Worm (Caenorhabditis elegans): Measurements from ENCODE around the gene parg-2.

Gene parg-2

ce11 chrIV:8758620-8759019 lies 43.7 kb upstream of the parg-2 start (continued):
- no peak for TF ChIP-seq php-3 (GFP tag; IDR thresholded peaks at IDR 0.05)
- TF ChIP-seq daf-12 (tag; optimal IDR thresholded peaks at IDR 0.05), result no peak
- TF ChIP-seq fkh-10 (GFP tag; optimal IDR thresholded peaks at IDR 0.05), result peak; percentile 34
- no peak for TF ChIP-seq gei-8 (GFP tag; optimal IDR thresholded peaks at IDR 0.05)
- no peak for TF ChIP-seq ama-1 (optimal IDR thresholded peaks at IDR 0.05)
- TF ChIP-seq unc-130 (GFP tag; optimal IDR thresholded peaks at IDR 0.05), result no peak
- TF ChIP-seq zag-1 (tag; optimal IDR thresholded peaks at IDR 0.05), result no peak
- TF ChIP-seq egl-27 (tag; optimal IDR thresholded peaks at IDR 0.05), result no peak
- no peak for TF ChIP-seq mdl-1 (tag; optimal IDR thresholded peaks at IDR 0.05)
- no peak for TF ChIP-seq zip-2 (tag; optimal IDR thresholded peaks at IDR 0.05)
- no peak for TF ChIP-seq ZK337.2 (GFP tag; IDR thresholded peaks at IDR 0.05)
- TF ChIP-seq ZK546.5 (tag; optimal IDR thresholded peaks at IDR 0.05), result no peak
- no peak for TF ChIP-seq ceh-32 (tag; optimal IDR thresholded peaks at IDR 0.05; ENCODE audit: poor library complexity)
- no peak for TF ChIP-seq spr-3 (GFP tag; optimal IDR thresholded peaks at IDR 0.05)
- no peak for TF ChIP-seq Y5F2A.4 (GFP tag; optimal IDR thresholded peaks at IDR 0.05)
- no peak for TF ChIP-seq unc-62 (GFP tag; optimal IDR thresholded peaks at IDR 0.05 in 1 of 2)
- TF ChIP-seq unc-62 (tag; optimal IDR thresholded peaks at IDR 0.05), result no peak
- TF ChIP-seq snpc-4 (tag; optimal IDR thresholded peaks at IDR 0.05), result no peak
- TF ChIP-seq ztf-11 (tag; optimal IDR thresholded peaks at IDR 0.05), result no peak
- TF ChIP-seq hmg-1.1 (GFP tag; IDR thresholded peaks at IDR 0.05), result 0 out of 2 replicates have a peak, but pooled peaks have one; percentile 16
- no peak for TF ChIP-seq fos-1 (tag; optimal IDR thresholded peaks at IDR 0.05)
- peak in 1 of 2 experiments; percentile 52 for TF ChIP-seq lsy-2 (tag; optimal IDR thresholded peaks at IDR 0.05)
- no peak for TF ChIP-seq madf-5 (GFP tag; IDR thresholded peaks at IDR 0.05)
- TF ChIP-seq hif-1 (tag; optimal IDR thresholded peaks at IDR 0.05), result no peak
- TF ChIP-seq nhr-41 (GFP tag; IDR thresholded peaks at IDR 0.05), result no peak
- no peak for TF ChIP-seq lir-3 (tag; optimal IDR thresholded peaks at IDR 0.05)
- no peak for TF ChIP-seq D1046.2 (GFP tag; IDR thresholded peaks at IDR 0.05)
- TF ChIP-seq zfp-3 (GFP tag; conservative IDR thresholded peaks at IDR 0.05), result no peak
- TF ChIP-seq Y48G9A.11 (GFP tag; IDR thresholded peaks at IDR 0.05), result no peak
- no peak for TF ChIP-seq tra-1 (GFP tag; IDR thresholded peaks at IDR 0.05)
- TF ChIP-seq nhr-237 (tag; optimal IDR thresholded peaks at IDR 0.05), result no peak
- no peak for TF ChIP-seq snpc-1.2 (GFP tag; IDR thresholded peaks at IDR 0.05)
- no peak for TF ChIP-seq dve-1 (tag; optimal IDR thresholded peaks at IDR 0.05; ENCODE audit: insufficient read depth)
- no peak for TF ChIP-seq F49E8.2 (tag; optimal IDR thresholded peaks at IDR 0.05; ENCODE audit: borderline replicate concordance)
- TF ChIP-seq ceh-62 (tag; optimal IDR thresholded peaks at IDR 0.05), result no peak
- TF ChIP-seq sdz-12 (GFP tag; optimal IDR thresholded peaks at IDR 0.05), result no peak
- TF ChIP-seq lin-15B (tag; optimal IDR thresholded peaks at IDR 0.05), result no peak
- no peak for TF ChIP-seq ceh-44 (GFP tag; IDR thresholded peaks at IDR 0.05)
- no peak for TF ChIP-seq egl-43 (GFP tag; IDR thresholded peaks at IDR 0.05)
- TF ChIP-seq daf-16 (GFP tag; optimal IDR thresholded peaks at IDR 0.05), result no peak
- TF ChIP-seq daf-16 (tag; optimal IDR thresholded peaks at IDR 0.05), result no peak

- no peak for TF ChIP-seq hmg-1.1 (GFP tag; IDR thresholded peaks at IDR 0.05)
- peak; percentile 73 for TF ChIP-seq hlh-11 (tag; optimal IDR thresholded peaks at IDR 0.05)
- no peak for TF ChIP-seq tag-97 (GFP tag; IDR thresholded peaks at IDR 0.05)
- peak in 1 of 2 experiments; percentile 14 for TF ChIP-seq mdl-1 (tag; optimal IDR thresholded peaks at IDR 0.05)
- no peak for TF ChIP-seq lin-29 (GFP tag; IDR thresholded peaks at IDR 0.05)
- peak; percentile 71; the same call in 1 of the 2 replicates for TF ChIP-seq lin-1 (GFP tag; IDR thresholded peaks at IDR 0.05)
- TF ChIP-seq ZK546.5 (tag; optimal IDR thresholded peaks at IDR 0.05), result no peak
- TF ChIP-seq lsy-2 (tag; optimal IDR thresholded peaks at IDR 0.05), result peak in 1 of 2 experiments; percentile 4
- no peak for TF ChIP-seq attf-4 (tag; optimal IDR thresholded peaks at IDR 0.05)
- TF ChIP-seq madf-9 (GFP tag; conservative IDR thresholded peaks at IDR 0.05), result no peak
- TF ChIP-seq zag-1 (tag; optimal IDR thresholded peaks at IDR 0.05), result no peak
- no peak for TF ChIP-seq ama-1 (optimal IDR thresholded peaks at IDR 0.05)
- peak; percentile 59 for TF ChIP-seq dve-1 (tag; optimal IDR thresholded peaks at IDR 0.05; ENCODE audit: insufficient read depth)
- peak; percentile 89 for TF ChIP-seq pqm-1 (tag; optimal IDR thresholded peaks at IDR 0.05)
- no peak for TF ChIP-seq mep-1 (tag; optimal IDR thresholded peaks at IDR 0.05)
- TF ChIP-seq ceh-32 (tag; optimal IDR thresholded peaks at IDR 0.05; ENCODE audit: poor library complexity), result no peak
- TF ChIP-seq mes-2 (tag; optimal IDR thresholded peaks at IDR 0.05; ENCODE audit: poor library complexity, severe bottlenecking), result no peak
- TF ChIP-seq ceh-20 (GFP tag; IDR thresholded peaks at IDR 0.05), result no peak
- TF ChIP-seq php-3 (GFP tag; IDR thresholded peaks at IDR 0.05), result no peak
- peak; percentile 61 for TF ChIP-seq nhr-28 (tag; optimal IDR thresholded peaks at IDR 0.05)
Measured at ce11 chrIV:8757729-8758128, 42.8 kb upstream of the parg-2 start.

Measured in whole organism, L4 larva.